Fruit fly (Drosophila melanogaster): Measurements from ENCODE around the gene CG33342.

DNA sequence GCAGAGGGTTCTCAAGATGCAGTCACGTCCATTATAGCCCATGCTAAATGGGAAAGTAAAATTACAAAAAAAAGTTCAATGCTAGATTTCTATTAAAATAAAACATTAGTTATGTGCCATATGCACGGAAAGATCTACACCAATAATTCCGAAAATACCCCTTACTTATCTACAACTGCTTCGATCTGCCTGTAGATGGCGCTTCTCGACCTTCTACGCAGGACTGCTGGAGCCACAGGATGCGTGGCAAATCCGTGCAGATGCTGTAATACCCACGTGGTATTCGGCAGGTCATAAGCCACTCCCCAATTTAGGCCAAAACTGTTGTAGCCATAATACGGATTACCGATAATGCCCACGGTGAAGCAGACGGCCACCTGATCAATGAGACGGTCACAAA is 9.8 kb downstream of the CG33342 start:
- no peak for TF ChIP-seq fru (GFP tag; optimal IDR thresholded peaks at IDR 0.05)
- TF ChIP-seq sage (GFP tag; optimal IDR thresholded peaks at IDR 0.05), result no peak

Measured in whole organism, wandering third instar larva.